Fruit fly (Drosophila melanogaster) whole organism, embryonic: ENCODE measurements around the gene mol.

Source experiments
- CG10431 ChIP-seq: fragments of 200-800 bp; sonication (Bioruptor generic); optimal IDR thresholded peaks from 3 replicates; lab custom pipeline; 2018; ENCODE audit warnings: missing biosample characterization, mild to moderate bottlenecking, missing genetic modification characterization
- CG11093 ChIP-seq: fragments of 200-800 bp; sonication (Bioruptor generic); IDR thresholded peaks from 3 replicates; pipeline ENCODE4 v1.3.6; 2022; ENCODE audit warnings: missing biosample characterization, missing genetic modification characterization
- CG12942 ChIP-seq: fragments of 200-800 bp; sonication (Bioruptor generic); optimal IDR thresholded peaks from 3 replicates; lab custom pipeline; 2016; ENCODE audit warnings: missing biosample characterization, missing genetic modification characterization
- CG13424 ChIP-seq: fragments of 200-800 bp; sonication (Bioruptor generic); optimal IDR thresholded peaks from 2 replicates; lab custom pipeline; 2019; ENCODE audit warnings: missing biosample characterization, mild to moderate bottlenecking, missing genetic modification characterization, moderate library complexity
- CG14860 ChIP-seq: fragments of 200-800 bp; sonication (Bioruptor generic); IDR thresholded peaks from 3 replicates; pipeline ENCODE4 v1.3.6; 2022; ENCODE audit warnings: missing biosample characterization, missing genetic modification characterization; ENCODE audit not compliant: partially characterized antibody
- CG15269 ChIP-seq: fragments of 200-800 bp; sonication (Bioruptor generic); optimal IDR thresholded peaks from 2 replicates; lab custom pipeline; 2018; ENCODE audit warnings: missing biosample characterization, mild to moderate bottlenecking, missing genetic modification characterization, moderate library complexity
- CG15514 ChIP-seq: fragments of 200-800 bp; sonication (Bioruptor generic); optimal IDR thresholded peaks from 3 replicates; lab custom pipeline; 2017; ENCODE audit warnings: missing biosample characterization, missing genetic modification characterization, mild to moderate bottlenecking, moderate library complexity, missing genetic modification reagents
- CG16815 ChIP-seq: fragments of 200-800 bp; sonication (Bioruptor generic); optimal IDR thresholded peaks from 3 replicates; lab custom pipeline; 2017; ENCODE audit warnings: missing biosample characterization, mild to moderate bottlenecking, missing genetic modification characterization
- CG1792 ChIP-seq: fragments of 200-800 bp; sonication (Bioruptor generic); optimal IDR thresholded peaks from 2 replicates; lab custom pipeline; 2016; ENCODE audit warnings: missing biosample characterization, missing genetic modification characterization
- CG18262 ChIP-seq: fragments of 200-800 bp; optimal IDR thresholded peaks from 3 replicates; lab custom pipeline; 2019; ENCODE audit warnings: missing biosample characterization, mild to moderate bottlenecking, missing genetic modification characterization, moderate library complexity
- CG18476 ChIP-seq: fragments of 200-800 bp; sonication (Bioruptor generic); optimal IDR thresholded peaks from 2 replicates; lab custom pipeline; 2016; ENCODE audit warnings: missing biosample characterization, mild to moderate bottlenecking, missing genetic modification characterization
- CG2712 ChIP-seq: fragments of 200-800 bp; optimal IDR thresholded peaks from 3 replicates; lab custom pipeline; 2019; ENCODE audit warnings: missing biosample characterization, mild to moderate bottlenecking, missing genetic modification characterization, moderate library complexity
- CG6272 ChIP-seq: fragments of 200-800 bp; sonication (Bioruptor generic); IDR thresholded peaks from 2 replicates; pipeline ENCODE4 v1.3.6; 2022; ENCODE audit warnings: missing biosample characterization, missing genetic modification characterization
- CG7745 ChIP-seq: fragments of 200-800 bp; sonication (Bioruptor generic); optimal IDR thresholded peaks from 2 replicates; lab custom pipeline; 2018; ENCODE audit warnings: missing biosample characterization, mild to moderate bottlenecking, missing genetic modification characterization, moderate library complexity
- CG8359 ChIP-seq: fragments of 200-800 bp; sonication (Bioruptor generic); optimal IDR thresholded peaks from 2 replicates; lab custom pipeline; 2017; ENCODE audit warnings: missing biosample characterization, mild to moderate bottlenecking, missing genetic modification characterization, borderline replicate concordance
- CG8478 ChIP-seq: fragments of >200 bp; optimal IDR thresholded peaks from 2 replicates; lab custom pipeline; 2018
- CTCF ChIP-seq: fragments of 200-800 bp; sonication (Bioruptor generic); optimal IDR thresholded peaks from 2 replicates; lab custom pipeline; 2017; ENCODE audit warnings: missing biosample characterization, mild to moderate bottlenecking, missing genetic modification characterization, moderate library complexity
- Camta ChIP-seq: fragments of 200-800 bp; sonication (Bioruptor generic); optimal IDR thresholded peaks from 2 replicates; lab custom pipeline; 2016; ENCODE audit warnings: missing biosample characterization, missing genetic modification characterization
- CoRest ChIP-seq: fragments of 200-800 bp; sonication (Bioruptor generic); optimal IDR thresholded peaks from 3 replicates; lab custom pipeline; 2018; ENCODE audit warnings: missing biosample characterization, mild to moderate bottlenecking, missing genetic modification characterization, moderate library complexity
- D19B ChIP-seq: fragments of 200-800 bp; sonication (Bioruptor generic); optimal IDR thresholded peaks from 2 replicates; lab custom pipeline; 2017; ENCODE audit warnings: missing biosample characterization, mild to moderate bottlenecking, missing genetic modification characterization
- Deaf1 ChIP-seq: fragments of 200-800 bp; optimal IDR thresholded peaks from 3 replicates; lab custom pipeline; 2019; ENCODE audit warnings: missing biosample characterization, mild to moderate bottlenecking, missing genetic modification characterization, moderate library complexity
- Dip2 ChIP-seq: fragments of 200-800 bp; sonication (Bioruptor generic); IDR thresholded peaks from 2 replicates; pipeline ENCODE4 v1.3.6; 2022; ENCODE audit warnings: missing biosample characterization, missing genetic modification characterization
- Dip3 ChIP-seq: fragments of 200-800 bp; sonication (Bioruptor generic); optimal IDR thresholded peaks from 3 replicates; lab custom pipeline; 2016; ENCODE audit warnings: missing biosample characterization, missing genetic modification characterization
- ERR ChIP-seq: fragments of 200-800 bp; sonication (Bioruptor generic); optimal IDR thresholded peaks from 2 replicates; lab custom pipeline; 2016; ENCODE audit warnings: missing biosample characterization, missing genetic modification characterization
- Ets65A ChIP-seq: fragments of 200-800 bp; sonication (Bioruptor generic); peaks from one replicate; lab custom pipeline; 2016; ENCODE audit warnings: missing biosample characterization, missing genetic modification characterization
- GATAe ChIP-seq: fragments of 200-800 bp; sonication (Bioruptor generic); conservative IDR thresholded peaks from 2 replicates; pipeline ENCODE4 v1.3.6; 2022; ENCODE audit warnings: missing biosample characterization, missing genetic modification characterization
- H2.0 ChIP-seq: fragments of 200-800 bp; sonication (Bioruptor generic); IDR thresholded peaks from 2 replicates; pipeline ENCODE4 v1.3.6; 2022; ENCODE audit warnings: missing biosample characterization, missing genetic modification characterization
- Hey ChIP-seq: fragments of 200-800 bp; sonication (Bioruptor generic); optimal IDR thresholded peaks from 3 replicates; lab custom pipeline; 2018; ENCODE audit warnings: missing biosample characterization, mild to moderate bottlenecking, missing genetic modification characterization
- Hmr ChIP-seq: fragments of 200-800 bp; sonication (Bioruptor generic); optimal IDR thresholded peaks from 3 replicates; lab custom pipeline; 2017; ENCODE audit warnings: mild to moderate bottlenecking, missing biosample characterization, missing genetic modification reagents, missing genetic modification characterization
- Hr78 ChIP-seq, 2 experiments: fragments of 200-800 bp in 1 of 2; fragments of >200 bp in 1 of 2; sonication (Bioruptor generic) in 1 of 2; optimal IDR thresholded peaks; 2 replicates each; lab custom pipeline; 2017 to 2019; ENCODE audit warnings: missing biosample characterization in 2 of 2, missing genetic modification characterization in 2 of 2, mild to moderate bottlenecking in 1 of 2, moderate library complexity in 1 of 2
- Lim3 ChIP-seq: fragments of 200-800 bp; sonication (Bioruptor generic); IDR thresholded peaks from 2 replicates; pipeline ENCODE4 v1.3.6; 2022; ENCODE audit warnings: missing biosample characterization, missing genetic modification characterization
- Mad ChIP-seq: fragments of 200-800 bp; sonication (Bioruptor generic); optimal IDR thresholded peaks from 2 replicates; lab custom pipeline; 2016; ENCODE audit warnings: missing biosample characterization, missing genetic modification characterization
- PHDP ChIP-seq: fragments of 200-800 bp; sonication (Bioruptor generic); optimal IDR thresholded peaks from 3 replicates; lab custom pipeline; 2018; ENCODE audit warnings: missing biosample characterization, mild to moderate bottlenecking, missing genetic modification characterization, moderate library complexity
- Pdp1 ChIP-seq, 2 experiments: fragments of 200-800 bp; sonication (Bioruptor generic); optimal IDR thresholded peaks; 3 replicates each; lab custom pipeline; 2016; ENCODE audit warnings: missing biosample characterization in 2 of 2, missing genetic modification characterization in 2 of 2, mild to moderate bottlenecking in 1 of 2, moderate library complexity in 1 of 2
- Ptx1 ChIP-seq: fragments of 200-800 bp; sonication (Bioruptor generic); IDR thresholded peaks from 2 replicates; pipeline ENCODE4 v1.3.6; 2022; ENCODE audit warnings: missing biosample characterization, missing genetic modification characterization
- YL-1 ChIP-seq: fragments of 200-800 bp; sonication (Bioruptor generic); optimal IDR thresholded peaks from 3 replicates; lab custom pipeline; 2017; ENCODE audit warnings: missing biosample characterization, mild to moderate bottlenecking, missing genetic modification characterization
- chm ChIP-seq: fragments of 200-800 bp; sonication (Bioruptor generic); IDR thresholded peaks from 2 replicates; pipeline ENCODE4 v1.3.6; 2022; ENCODE audit warnings: missing biosample characterization, missing genetic modification characterization
- fd3F ChIP-seq: fragments of 200-800 bp; sonication (Bioruptor generic); optimal IDR thresholded peaks from 2 replicates; lab custom pipeline; 2018; ENCODE audit warnings: missing biosample characterization, mild to moderate bottlenecking, missing genetic modification characterization, moderate library complexity
- fd64A ChIP-seq: fragments of 200-800 bp; sonication (Bioruptor generic); optimal IDR thresholded peaks from 3 replicates; lab custom pipeline; 2018; ENCODE audit warnings: missing biosample characterization, mild to moderate bottlenecking, missing genetic modification characterization
- fru ChIP-seq: fragments of >200 bp; optimal IDR thresholded peaks from 2 replicates; lab custom pipeline; 2017
- lilli ChIP-seq: fragments of 200-800 bp; sonication (Bioruptor generic); optimal IDR thresholded peaks from 3 replicates; lab custom pipeline; 2016; ENCODE audit warnings: missing biosample characterization, missing genetic modification characterization
- lola ChIP-seq, 3 experiments: fragments of >200 bp in 2 of 3; fragments of 200-800 bp in 1 of 3; sonication (Bioruptor generic) in 1 of 3; optimal IDR thresholded peaks; 2 replicates each; lab custom pipeline; 2017 to 2019; ENCODE audit warnings: missing biosample characterization in 3 of 3, missing genetic modification characterization in 3 of 3, mild to moderate bottlenecking in 1 of 3, moderate library complexity in 1 of 3
- maf-S ChIP-seq: fragments of 200-800 bp; sonication (Bioruptor generic); optimal IDR thresholded peaks from 2 replicates; lab custom pipeline; 2016; ENCODE audit warnings: missing biosample characterization, missing genetic modification characterization
- mld ChIP-seq: fragments of 200-800 bp; sonication (Bioruptor generic); IDR thresholded peaks from 3 replicates; pipeline ENCODE4 v1.3.6; 2022; ENCODE audit warnings: missing biosample characterization, missing genetic modification characterization; ENCODE audit not compliant: partially characterized antibody
- pan ChIP-seq, 4 experiments: fragments of >200 bp in 3 of 4; fragments of 200-800 bp in 1 of 4; sonication (Bioruptor generic) in 1 of 4; optimal IDR thresholded peaks in 3 of 4; IDR thresholded peaks in 1 of 4; 2 replicates each; pipeline versions ENCODE4 v1.3.6 to Lab custom; 2017 to 2022; ENCODE audit warnings: missing biosample characterization in 2 of 4, missing genetic modification characterization in 2 of 4, mixed read lengths in 1 of 4
- salm ChIP-seq: fragments of 200-800 bp; sonication (Bioruptor generic); optimal IDR thresholded peaks from 2 replicates; lab custom pipeline; 2018; ENCODE audit warnings: missing biosample characterization, mild to moderate bottlenecking, missing genetic modification characterization
- ssp ChIP-seq: fragments of 200-800 bp; sonication (Bioruptor generic); IDR thresholded peaks from 2 replicates; pipeline ENCODE4 v1.3.6; 2022; ENCODE audit warnings: missing biosample characterization, missing genetic modification characterization
- tin ChIP-seq: fragments of 200-800 bp; sonication (Bioruptor generic); optimal IDR thresholded peaks from 3 replicates; lab custom pipeline; 2016; ENCODE audit warnings: missing biosample characterization, missing genetic modification characterization
- tll ChIP-seq, 2 experiments: fragments of 200-800 bp in 1 of 2; fragments of >200 bp in 1 of 2; sonication (Bioruptor generic) in 1 of 2; optimal IDR thresholded peaks; 2 replicates each; lab custom pipeline; 2017 to 2019; ENCODE audit warnings: missing biosample characterization in 2 of 2, missing genetic modification characterization in 2 of 2, mild to moderate bottlenecking in 1 of 2, moderate library complexity in 1 of 2

Gene mol

dm6 chr2L:15038339-15039308 is 41.3 kb upstream of the mol start, which contains the start of gene CIAPIN1 (continued):
- TF ChIP-seq Ptx1 (GFP tag; lab: Robert Waterston, UW) = no peak
- TF ChIP-seq CG12942 = no peak
- TF ChIP-seq CG14860 (GFP tag; lab: Robert Waterston, UW) = peak; percentile 46
- TF ChIP-seq tll (GFP tag; optimal IDR thresholded peaks at IDR 0.05; lab: Kevin White, UChicago) = peak in 1 of 2 experiments; percentile 32
- no peak for TF ChIP-seq GATAe (GFP tag; lab: Robert Waterston, UW)
- TF ChIP-seq YL-1 (GFP tag; lab: Kevin White, UChicago) = no peak
- peak; percentile 46; the same call in 1 of the 3 replicates for TF ChIP-seq mld
- TF ChIP-seq Pdp1 (GFP tag; optimal IDR thresholded peaks at IDR 0.05; lab: Kevin White, UChicago) = peak in 1 of 2 experiments; percentile 28
- TF ChIP-seq H2.0 (GFP tag; lab: Robert Waterston, UW) = no peak
- no peak for TF ChIP-seq Ets65A (GFP tag; lab: Kevin White, UChicago)
- TF ChIP-seq CG8359 = no peak
- TF ChIP-seq chm (GFP tag; lab: Robert Waterston, UW) = no peak
- no peak for TF ChIP-seq Camta
- no peak for TF ChIP-seq salm (tag; lab: Kevin White, UChicago)
- TF ChIP-seq CG6272 (GFP tag; lab: Robert Waterston, UW) = no peak
- no peak for TF ChIP-seq Deaf1 (tag; lab: Kevin White, UChicago)
- TF ChIP-seq ERR (GFP tag; lab: Kevin White, UChicago) = no peak
- TF ChIP-seq CTCF (GFP tag; lab: Kevin White, UChicago) = no peak
- no peak for TF ChIP-seq Lim3 (GFP tag; lab: Robert Waterston, UW)
- TF ChIP-seq tin (GFP tag; lab: Kevin White, UChicago) = no peak
- TF ChIP-seq CG18262 = no peak
- no peak for TF ChIP-seq CG2712 (tag; lab: Kevin White, UChicago)
- no peak for TF ChIP-seq CG8478 (lab: Kevin White, UChicago)
- no peak for TF ChIP-seq CG10431 (GFP tag; lab: Kevin White, UChicago)
- no peak for TF ChIP-seq fd64A (GFP tag; lab: Kevin White, UChicago)
- TF ChIP-seq CG1792 (GFP tag; lab: Kevin White, UChicago) = no peak
- no peak for TF ChIP-seq CG13424
- no peak for TF ChIP-seq Mad (GFP tag; lab: Kevin White, UChicago)
- no peak for TF ChIP-seq Hr78 (GFP tag; optimal IDR thresholded peaks at IDR 0.05; lab: Kevin White, UChicago)
- peak in 1 of 3 experiments; percentile 16 for TF ChIP-seq lola (GFP tag; optimal IDR thresholded peaks at IDR 0.05; lab: Kevin White, UChicago)
- TF ChIP-seq Dip2 (GFP tag; lab: Robert Waterston, UW) = no peak
- no peak for TF ChIP-seq lilli
- no peak for TF ChIP-seq PHDP (tag; lab: Kevin White, UChicago)
- no peak for TF ChIP-seq D19B (GFP tag; lab: Kevin White, UChicago)
- peak; percentile 83 for TF ChIP-seq CG15514
- TF ChIP-seq Hey (tag; lab: Kevin White, UChicago) = no peak
- no peak for TF ChIP-seq CoRest (tag; lab: Kevin White, UChicago)
- no peak for TF ChIP-seq Hmr (GFP tag; lab: Kevin White, UChicago)
- TF ChIP-seq Dip3 (GFP tag; lab: Kevin White, UChicago) = no peak
- no peak for TF ChIP-seq maf-S
- no peak for TF ChIP-seq CG16815 (GFP tag; lab: Kevin White, UChicago)
- no peak for TF ChIP-seq fru (lab: Kevin White, UChicago)
- no peak for TF ChIP-seq pan (optimal IDR thresholded peaks at IDR 0.05; lab: Kevin White, UChicago)
- TF ChIP-seq pan (GFP tag; optimal IDR thresholded peaks at IDR 0.05 in 1 of 2, IDR thresholded peaks at IDR 0.05 in 1 of 2) = no peak
- no peak for TF ChIP-seq CG18476 (GFP tag; lab: Kevin White, UChicago)
- TF ChIP-seq CG7745 = no peak
- no peak for TF ChIP-seq CG11093 (GFP tag; lab: Robert Waterston, UW)
- no peak for TF ChIP-seq CG15269 (tag; lab: Kevin White, UChicago)
- no peak for TF ChIP-seq ssp
- TF ChIP-seq fd3F = no peak
